Fruit fly (Drosophila melanogaster) whole organism, prepupa: ENCODE data around the gene cbt.

Experiments used
- Blimp-1 ChIP-seq: fragments of 200-800 bp; sonication (Bioruptor generic); optimal IDR thresholded peaks from 3 replicates; lab custom pipeline; 2017; ENCODE audit warnings: missing biosample characterization, missing genetic modification characterization, mild to moderate bottlenecking, moderate library complexity, missing genetic modification reagents
- CG10631 ChIP-seq: fragments of 200-800 bp; sonication (Bioruptor generic); optimal IDR thresholded peaks from 2 replicates; lab custom pipeline; 2016; ENCODE audit warnings: missing biosample characterization, missing genetic modification characterization
- CG10669 ChIP-seq: fragments of 200-800 bp; sonication (Bioruptor generic); optimal IDR thresholded peaks from 3 replicates; lab custom pipeline; 2018; ENCODE audit warnings: missing biosample characterization, mild to moderate bottlenecking, missing genetic modification characterization, moderate library complexity
- CG11902 ChIP-seq: fragments of 200-800 bp; sonication (Bioruptor generic); optimal IDR thresholded peaks from 3 replicates; lab custom pipeline; 2016; ENCODE audit warnings: missing biosample characterization, missing genetic modification characterization
- CG1621 ChIP-seq: fragments of 200-800 bp; sonication (Bioruptor generic); optimal IDR thresholded peaks from 3 replicates; lab custom pipeline; 2018; ENCODE audit warnings: missing biosample characterization, mild to moderate bottlenecking, missing genetic modification characterization
- CG16779 ChIP-seq: fragments of 200-800 bp; sonication (Bioruptor generic); optimal IDR thresholded peaks from 3 replicates; lab custom pipeline; 2017; ENCODE audit warnings: missing biosample characterization, mild to moderate bottlenecking, missing genetic modification characterization
- CG31627 ChIP-seq: fragments of 200-800 bp; sonication (Bioruptor generic); optimal IDR thresholded peaks from 3 replicates; lab custom pipeline; 2016; ENCODE audit warnings: missing biosample characterization, missing genetic modification characterization
- CG32006 ChIP-seq: fragments of 200-800 bp; sonication (Bioruptor generic); optimal IDR thresholded peaks from 3 replicates; lab custom pipeline; 2017; ENCODE audit warnings: missing biosample characterization, mild to moderate bottlenecking, missing genetic modification characterization
- CG34406 ChIP-seq: fragments of 200-800 bp; sonication (Bioruptor generic); optimal IDR thresholded peaks from 3 replicates; lab custom pipeline; 2016; ENCODE audit warnings: missing biosample characterization, missing genetic modification characterization
- CG3919 ChIP-seq: fragments of 200-800 bp; sonication (Bioruptor generic); optimal IDR thresholded peaks from 3 replicates; lab custom pipeline; 2016; ENCODE audit warnings: missing biosample characterization, missing genetic modification characterization
- CG4318 ChIP-seq: fragments of 200-800 bp; sonication (Bioruptor generic); optimal IDR thresholded peaks from 3 replicates; lab custom pipeline; 2017; ENCODE audit warnings: missing biosample characterization, mild to moderate bottlenecking, missing genetic modification characterization
- CG6163 ChIP-seq: fragments of 200-800 bp; sonication (Bioruptor generic); IDR thresholded peaks from 3 replicates; pipeline ENCODE4 v1.3.6; 2022; ENCODE audit warnings: missing biosample characterization, missing genetic modification characterization
- CG6854 ChIP-seq: fragments of 200-800 bp; sonication (Bioruptor generic); optimal IDR thresholded peaks from 2 replicates; lab custom pipeline; 2017; ENCODE audit warnings: missing biosample characterization, mild to moderate bottlenecking, missing genetic modification characterization
- CG7368 ChIP-seq: fragments of 200-800 bp; sonication (Bioruptor generic); optimal IDR thresholded peaks from 3 replicates; lab custom pipeline; 2016; ENCODE audit warnings: missing biosample characterization, missing genetic modification characterization
- CG8119 ChIP-seq: fragments of 200-800 bp; sonication (Bioruptor generic); IDR thresholded peaks from 3 replicates; pipeline ENCODE4 v1.3.6; 2022; ENCODE audit warnings: missing biosample characterization, missing genetic modification characterization
- CG8319 ChIP-seq: fragments of 200-800 bp; sonication (Bioruptor generic); optimal IDR thresholded peaks from 3 replicates; lab custom pipeline; 2016; ENCODE audit warnings: missing biosample characterization, missing genetic modification characterization
- CG8632 ChIP-seq: fragments of 200-800 bp; sonication (Bioruptor generic); optimal IDR thresholded peaks from 3 replicates; lab custom pipeline; 2016; ENCODE audit warnings: missing biosample characterization, missing genetic modification characterization
- Eip75B ChIP-seq: fragments of 200-800 bp; sonication (Bioruptor generic); optimal IDR thresholded peaks from 3 replicates; lab custom pipeline; 2016; ENCODE audit warnings: missing biosample characterization, missing genetic modification characterization
- Eip93F ChIP-seq: fragments of 200-800 bp; sonication (Bioruptor generic); optimal IDR thresholded peaks from 2 replicates; lab custom pipeline; 2016; ENCODE audit warnings: missing biosample characterization, mild to moderate bottlenecking, missing genetic modification characterization
- Ets21C ChIP-seq: fragments of 200-800 bp; sonication (Bioruptor generic); optimal IDR thresholded peaks from 3 replicates; lab custom pipeline; 2016; ENCODE audit warnings: missing biosample characterization, missing genetic modification characterization
- Ets96B ChIP-seq: fragments of 200-800 bp; optimal IDR thresholded peaks from 2 replicates; lab custom pipeline; 2019; ENCODE audit warnings: missing biosample characterization, mild to moderate bottlenecking, missing genetic modification characterization, moderate library complexity
- Gug ChIP-seq: fragments of 200-800 bp; sonication (Bioruptor generic); IDR thresholded peaks from 2 replicates; pipeline ENCODE4 v1.3.6; 2022; ENCODE audit warnings: missing biosample characterization, missing genetic modification characterization
- Hr38 ChIP-seq: sonication (Bioruptor generic); optimal IDR thresholded peaks from 2 replicates; lab custom pipeline; 2016; ENCODE audit warnings: missing biosample characterization, missing genetic modification characterization
- Hr39 ChIP-seq: fragments of 200-800 bp; sonication (Bioruptor generic); optimal IDR thresholded peaks from 2 replicates; lab custom pipeline; 2016; ENCODE audit warnings: missing biosample characterization, missing genetic modification characterization
- Hr4 ChIP-seq: fragments of 200-800 bp; sonication (Bioruptor generic); optimal IDR thresholded peaks from 3 replicates; lab custom pipeline; 2016; ENCODE audit warnings: missing biosample characterization, missing genetic modification characterization
- Met ChIP-seq: fragments of 200-800 bp; sonication (Bioruptor generic); optimal IDR thresholded peaks from 3 replicates; lab custom pipeline; 2016; ENCODE audit warnings: missing biosample characterization, missing genetic modification characterization
- OdsH ChIP-seq: fragments of 200-800 bp; sonication (Bioruptor generic); optimal IDR thresholded peaks from 3 replicates; lab custom pipeline; 2016; ENCODE audit warnings: missing biosample characterization, missing genetic modification characterization
- Sox102F ChIP-seq: fragments of 200-800 bp; sonication (Bioruptor generic); optimal IDR thresholded peaks from 2 replicates; lab custom pipeline; 2016; ENCODE audit warnings: missing biosample characterization, mild to moderate bottlenecking, missing genetic modification characterization
- Sox14 ChIP-seq: fragments of 200-800 bp; sonication (Bioruptor generic); optimal IDR thresholded peaks from 3 replicates; lab custom pipeline; 2016; ENCODE audit warnings: missing biosample characterization, missing genetic modification characterization
- Sox15 ChIP-seq: fragments of 200-800 bp; sonication (Bioruptor generic); optimal IDR thresholded peaks from 3 replicates; lab custom pipeline; 2016; ENCODE audit warnings: missing biosample characterization, missing genetic modification characterization
- achi ChIP-seq: fragments of 200-800 bp; sonication (Bioruptor generic); optimal IDR thresholded peaks from 3 replicates; lab custom pipeline; 2016; ENCODE audit warnings: missing biosample characterization, missing genetic modification characterization
- dac ChIP-seq: fragments of 200-800 bp; sonication (Bioruptor generic); optimal IDR thresholded peaks from 2 replicates; lab custom pipeline; 2017; ENCODE audit warnings: missing biosample characterization, mild to moderate bottlenecking, missing genetic modification characterization
- dsx ChIP-seq: fragments of 200-800 bp; optimal IDR thresholded peaks from 3 replicates; lab custom pipeline; 2019; ENCODE audit warnings: missing biosample characterization, mild to moderate bottlenecking, missing genetic modification characterization, moderate library complexity; ENCODE audit not compliant: poor library complexity, severe bottlenecking
- eg ChIP-seq: fragments of 200-800 bp; sonication (Bioruptor generic); IDR thresholded peaks from 3 replicates; pipeline ENCODE4 v1.3.6; 2022; ENCODE audit warnings: missing biosample characterization, missing genetic modification characterization
- fd59A ChIP-seq: fragments of 200-800 bp; sonication (Bioruptor generic); optimal IDR thresholded peaks from 2 replicates; lab custom pipeline; 2017; ENCODE audit warnings: missing biosample characterization, mild to moderate bottlenecking, missing genetic modification characterization, missing genetic modification reagents
- fkh ChIP-seq: fragments of 200-800 bp; sonication (Bioruptor generic); optimal IDR thresholded peaks from 3 replicates; lab custom pipeline; 2017; ENCODE audit warnings: missing biosample characterization, mild to moderate bottlenecking, missing genetic modification characterization, moderate library complexity
- lz ChIP-seq: fragments of 200-800 bp; sonication (Bioruptor generic); optimal IDR thresholded peaks from 3 replicates; lab custom pipeline; 2016; ENCODE audit warnings: missing biosample characterization, missing genetic modification characterization
- salr ChIP-seq, 2 experiments: fragments of 200-800 bp; sonication (Bioruptor generic); optimal IDR thresholded peaks; 3 replicates each; lab custom pipeline; 2016 to 2018; ENCODE audit warnings: missing biosample characterization in 2 of 2, missing genetic modification characterization in 2 of 2, mild to moderate bottlenecking in 1 of 2
- spab ChIP-seq: fragments of 200-800 bp; sonication (Bioruptor generic); optimal IDR thresholded peaks from 2 replicates; lab custom pipeline; 2017; ENCODE audit warnings: missing biosample characterization, mild to moderate bottlenecking, missing genetic modification characterization, missing genetic modification reagents
- ss ChIP-seq, 2 experiments: fragments of 200-800 bp; sonication (Bioruptor generic); optimal IDR thresholded peaks; 2 replicates in 1 of 2; 3 replicates in 1 of 2; lab custom pipeline; 2017 to 2018; ENCODE audit warnings: mild to moderate bottlenecking in 2 of 2, missing biosample characterization in 2 of 2, missing genetic modification characterization in 2 of 2, moderate library complexity in 1 of 2
- svp ChIP-seq: fragments of 200-800 bp; sonication (Bioruptor generic); peaks from one replicate; lab custom pipeline; 2016; ENCODE audit warnings: missing biosample characterization, missing genetic modification characterization
- topi ChIP-seq: fragments of 200-800 bp; sonication (Bioruptor generic); optimal IDR thresholded peaks from 3 replicates; lab custom pipeline; 2016; ENCODE audit warnings: missing biosample characterization, missing genetic modification characterization
- vri ChIP-seq: fragments of 200-800 bp; sonication (Bioruptor generic); optimal IDR thresholded peaks from 3 replicates; lab custom pipeline; 2016; ENCODE audit warnings: missing biosample characterization, mild to moderate bottlenecking, missing genetic modification characterization

Gene cbt

DNA sequence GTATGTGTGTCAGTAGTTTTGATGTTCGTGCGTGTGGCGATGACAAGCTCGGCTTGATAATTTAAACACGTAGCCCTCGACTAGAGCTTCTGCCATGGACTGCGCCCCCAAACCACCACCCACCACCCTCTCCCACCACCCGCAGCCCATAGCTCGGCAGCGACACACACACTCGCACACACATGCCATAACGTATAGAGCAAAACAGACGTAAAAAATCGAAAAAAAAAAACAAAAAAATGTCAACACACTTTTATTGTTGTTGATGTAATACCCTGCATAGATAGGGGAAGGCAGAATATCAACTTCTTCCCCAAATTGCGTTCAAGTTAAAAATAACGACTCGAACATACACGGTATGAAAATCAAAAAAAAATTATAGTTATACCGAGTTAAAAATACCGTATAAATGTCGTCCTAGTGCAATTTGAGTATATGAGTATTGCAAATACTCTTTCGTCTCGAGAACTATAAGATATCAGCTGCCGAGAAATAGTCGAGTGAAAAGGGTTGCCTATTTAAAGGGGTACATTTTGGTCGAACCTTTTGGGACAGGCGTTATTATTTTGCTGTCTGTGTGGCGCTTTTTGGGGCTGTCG, 9.1 kb downstream of the cbt start (continued):
- TF ChIP-seq CG10669 (GFP tag; lab: Kevin White, UChicago) (no peak), Sox102F (GFP tag; lab: Kevin White, UChicago) (peak; percentile 57), dac (GFP tag; lab: Kevin White, UChicago) (peak; percentile 13), CG8632 (GFP tag; lab: Kevin White, UChicago) (no peak), CG10631 (no peak), Sox15 (GFP tag; lab: Kevin White, UChicago) (peak; percentile 15), Gug (GFP tag; lab: Robert Waterston, UW) (peak; percentile 20; the same call in 1 of the 2 replicates), svp (GFP tag; lab: Kevin White, UChicago) (peak; percentile 86), Hr38 (GFP tag; lab: Kevin White, UChicago) (no peak), CG4318 (GFP tag; lab: Kevin White, UChicago) (peak; percentile 51), CG8319 (GFP tag; lab: Kevin White, UChicago) (no peak), Ets96B (tag; lab: Kevin White, UChicago) (no peak), Ets21C (GFP tag; lab: Kevin White, UChicago) (peak; percentile 54), ss (GFP tag; optimal IDR thresholded peaks at IDR 0.05; lab: Kevin White, UChicago) (peak in 1 of 2 experiments; percentile 40), vri (GFP tag; lab: Kevin White, UChicago) (peak; percentile 85), Hr4 (GFP tag; lab: Kevin White, UChicago) (peak; percentile 74), CG11902 (GFP tag; lab: Kevin White, UChicago) (peak; percentile 32), fkh (peak; percentile 80)

dm6 chr2L:469912-470311, 9.6 kb downstream of the cbt start:
- no peak for TF ChIP-seq CG3919
- no peak for TF ChIP-seq achi (GFP tag; lab: Kevin White, UChicago)
- TF ChIP-seq CG16779 (tag; lab: Kevin White, UChicago): no peak
- no peak for TF ChIP-seq CG10631
- no peak for TF ChIP-seq Blimp-1
- no peak for TF ChIP-seq dac (GFP tag; lab: Kevin White, UChicago)
- TF ChIP-seq CG1621 (tag; lab: Kevin White, UChicago): no peak
- TF ChIP-seq salr (GFP tag; optimal IDR thresholded peaks at IDR 0.05; lab: Kevin White, UChicago): no peak
- no peak for TF ChIP-seq Eip75B (GFP tag; lab: Kevin White, UChicago)
- TF ChIP-seq spab: no peak
- TF ChIP-seq Sox14 (GFP tag; lab: Kevin White, UChicago): no peak
- TF ChIP-seq fd59A (GFP tag; lab: Kevin White, UChicago): no peak

dm6 chr2L:468745-469358, 10.6 kb downstream of the cbt start:
- peak; percentile 29 for TF ChIP-seq Sox102F (GFP tag; lab: Kevin White, UChicago)
- no peak for TF ChIP-seq fkh
- TF ChIP-seq CG32006 (GFP tag; lab: Kevin White, UChicago): peak; percentile 87
- peak; percentile 38 for TF ChIP-seq CG10631
- peak; percentile 84 for TF ChIP-seq eg (GFP tag; lab: Robert Waterston, UW)
- peak; percentile 15 for TF ChIP-seq spab
- TF ChIP-seq topi (GFP tag; lab: Kevin White, UChicago): peak; percentile 37
- no peak for TF ChIP-seq CG8632 (GFP tag; lab: Kevin White, UChicago)
- peak; percentile 72 for TF ChIP-seq Sox14 (GFP tag; lab: Kevin White, UChicago)
- TF ChIP-seq CG31627: peak; percentile 37
- peak; percentile 19 for TF ChIP-seq CG34406 (GFP tag; lab: Kevin White, UChicago)
- peak; percentile 31 for TF ChIP-seq CG1621 (tag; lab: Kevin White, UChicago)
- no peak for TF ChIP-seq CG8319 (GFP tag; lab: Kevin White, UChicago)
- TF ChIP-seq lz (GFP tag; lab: Kevin White, UChicago): peak; percentile 49
- TF ChIP-seq CG6854 (GFP tag; lab: Kevin White, UChicago): no peak
- TF ChIP-seq svp (GFP tag; lab: Kevin White, UChicago): peak; percentile 78
- peak; percentile 72 for TF ChIP-seq Gug (GFP tag; lab: Robert Waterston, UW)
- peak; percentile 76 for TF ChIP-seq CG8119
- TF ChIP-seq Met: peak; percentile 54
- TF ChIP-seq achi (GFP tag; lab: Kevin White, UChicago): peak; percentile 43
- TF ChIP-seq OdsH (GFP tag; lab: Kevin White, UChicago): peak; percentile 61
- peak; percentile 45 for TF ChIP-seq dsx
- no peak for TF ChIP-seq Blimp-1
- TF ChIP-seq CG7368: peak; percentile 47
- peak; percentile 21 for TF ChIP-seq Hr39 (GFP tag; lab: Kevin White, UChicago)
- no peak for TF ChIP-seq Eip93F
- peak; percentile 34 for TF ChIP-seq Eip75B (GFP tag; lab: Kevin White, UChicago)
- TF ChIP-seq CG6163 (GFP tag; lab: Robert Waterston, UW): peak; percentile 81
- no peak for TF ChIP-seq ss (GFP tag; optimal IDR thresholded peaks at IDR 0.05; lab: Kevin White, UChicago)
- TF ChIP-seq Ets96B (tag; lab: Kevin White, UChicago): peak; percentile 65
- peak; percentile 88 for TF ChIP-seq Hr4 (GFP tag; lab: Kevin White, UChicago)
